Worm (Caenorhabditis elegans): ENCODE data around the gene C35A5.6.

The C35A5.6 gene

ce11 chrV:10525902-10526301 lies 17.0 kb downstream of the C35A5.6 start, which contains the start of the genes C35A5.8 and hda-11 (continued):
- TF ChIP-seq nhr-76 (tag; optimal IDR thresholded peaks at IDR 0.05) (no peak), php-3 (GFP tag; IDR thresholded peaks at IDR 0.05) (no peak), pqm-1 (tag; optimal IDR thresholded peaks at IDR 0.05) (no peak), aly-2 (tag; optimal IDR thresholded peaks at IDR 0.05) (no peak), nhr-42 (GFP tag; IDR thresholded peaks at IDR 0.05) (no peak), nhr-48 (tag; optimal IDR thresholded peaks at IDR 0.05) (peak; percentile 31), nhr-25 (tag; optimal IDR thresholded peaks at IDR 0.05; ENCODE audit: borderline replicate concordance, insufficient read depth) (peak; percentile 4), lin-13 (GFP tag; optimal IDR thresholded peaks at IDR 0.05) (no peak), dve-1 (tag; optimal IDR thresholded peaks at IDR 0.05; ENCODE audit: insufficient read depth) (no peak), hif-1 (tag; optimal IDR thresholded peaks at IDR 0.05) (peak in 1 of 2 experiments; percentile 89), daf-19 (GFP tag; conservative IDR thresholded peaks at IDR 0.05) (no peak), F49E8.2 (tag; optimal IDR thresholded peaks at IDR 0.05; ENCODE audit: borderline replicate concordance) (no peak), arid-1 (GFP tag; conservative IDR thresholded peaks at IDR 0.05) (no peak), mxl-2 (GFP tag; conservative IDR thresholded peaks at IDR 0.05) (0 out of 2 replicates have a peak, but pooled peaks have one; percentile 27), Y48G9A.11 (GFP tag; IDR thresholded peaks at IDR 0.05) (peak; percentile 48), lsy-2 (tag; optimal IDR thresholded peaks at IDR 0.05) (peak in 1 of 2 experiments; percentile 78), dmd-9 (GFP tag; IDR thresholded peaks at IDR 0.05) (peak; percentile 89; the same call in 1 of the 2 replicates), snpc-1.2 (GFP tag; IDR thresholded peaks at IDR 0.05) (no peak), zfp-2 (tag; optimal IDR thresholded peaks at IDR 0.05) (no peak), ceh-62 (tag; optimal IDR thresholded peaks at IDR 0.05) (no peak), ZK546.5 (tag; optimal IDR thresholded peaks at IDR 0.05) (no peak), dmd-6 (GFP tag; IDR thresholded peaks at IDR 0.05) (peak; percentile 61), F44E2.7 (GFP tag; IDR thresholded peaks at IDR 0.05) (no peak), mxl-3 (GFP tag; optimal IDR thresholded peaks at IDR 0.05) (peak; percentile 31), nhr-111 (GFP tag; optimal IDR thresholded peaks at IDR 0.05) (no peak), unc-62 (GFP tag; optimal IDR thresholded peaks at IDR 0.05 in 1 of 2) (peak in 1 of 2 experiments; percentile 92), unc-62 (tag; optimal IDR thresholded peaks at IDR 0.05) (no peak), Y5F2A.4 (GFP tag; optimal IDR thresholded peaks at IDR 0.05) (no peak), set-16 (GFP tag; IDR thresholded peaks at IDR 0.05) (no peak), sdz-12 (GFP tag; optimal IDR thresholded peaks at IDR 0.05) (peak; percentile 41), nhr-41 (GFP tag; IDR thresholded peaks at IDR 0.05) (no peak)

ce11 chrV:10528500-10528899 lies 19.6 kb downstream of the C35A5.6 start, which contains the start of gene F25D1.3:
Gene F25D1.3 (plus strand): TSS chrV:10528724.
- TF ChIP-seq nhr-102 (tag; optimal IDR thresholded peaks at IDR 0.05) = no peak
- no peak for TF ChIP-seq nhr-41 (GFP tag; IDR thresholded peaks at IDR 0.05)
- TF ChIP-seq dpl-1 (GFP tag; optimal IDR thresholded peaks at IDR 0.05) = no peak
- no peak for TF ChIP-seq lir-3 (tag; optimal IDR thresholded peaks at IDR 0.05)
- no peak for TF ChIP-seq Y5F2A.4 (GFP tag; optimal IDR thresholded peaks at IDR 0.05)
- no peak for TF ChIP-seq sdz-12 (GFP tag; optimal IDR thresholded peaks at IDR 0.05)
- no peak for TF ChIP-seq lin-15B (tag; optimal IDR thresholded peaks at IDR 0.05)
- no peak for TF ChIP-seq lsy-2 (tag; optimal IDR thresholded peaks at IDR 0.05)
- no peak for TF ChIP-seq ZK546.5 (tag; optimal IDR thresholded peaks at IDR 0.05)
- no peak for TF ChIP-seq lin-39 (tag; optimal IDR thresholded peaks at IDR 0.05)
- TF ChIP-seq nhr-28 (tag; optimal IDR thresholded peaks at IDR 0.05) = no peak
- TF ChIP-seq vab-7 (GFP tag; IDR thresholded peaks at IDR 0.05) = no peak
- no peak for TF ChIP-seq spr-1 (tag; optimal IDR thresholded peaks at IDR 0.05)

ce11 chrV:10529600-10529999 lies 20.7 kb downstream of the C35A5.6 start:
- TF ChIP-seq nhr-28 (tag; optimal IDR thresholded peaks at IDR 0.05) (peak; percentile 31), unc-62 (GFP tag; optimal IDR thresholded peaks at IDR 0.05 in 1 of 2) (no peak), unc-62 (tag; optimal IDR thresholded peaks at IDR 0.05) (no peak), aha-1 (tag) (peak; percentile 90)
